Fruit fly (Drosophila melanogaster) whole organism, embryonic: ENCODE measurements around the gene udt.

Experiments used
- Ada2b ChIP-seq: fragments of 200-800 bp; sonication (Bioruptor generic); IDR thresholded peaks from 2 replicates; pipeline ENCODE4 v1.3.6; 2022; ENCODE audit warnings: missing biosample characterization, missing genetic modification characterization
- Atf6 ChIP-seq: fragments of 200-800 bp; sonication (Bioruptor generic); IDR thresholded peaks from 2 replicates; pipeline ENCODE4 v1.3.6; 2022; ENCODE audit warnings: missing biosample characterization, missing genetic modification characterization
- Bgb ChIP-seq: fragments of 200-800 bp; sonication (Bioruptor generic); IDR thresholded peaks from 2 replicates; pipeline ENCODE4 v1.3.6; 2022; ENCODE audit warnings: missing biosample characterization, missing genetic modification characterization; ENCODE audit not compliant: partially characterized antibody
- C15 ChIP-seq: fragments of 200-800 bp; sonication (Bioruptor generic); IDR thresholded peaks from 3 replicates; pipeline ENCODE4 v1.3.6; 2022; ENCODE audit warnings: missing biosample characterization, missing genetic modification characterization
- CG13624 ChIP-seq: fragments of 200-800 bp; sonication (Bioruptor generic); optimal IDR thresholded peaks from 2 replicates; lab custom pipeline; 2016; ENCODE audit warnings: missing biosample characterization, missing genetic modification characterization
- CG1603 ChIP-seq: fragments of 200-800 bp; sonication (Bioruptor generic); optimal IDR thresholded peaks from 2 replicates; lab custom pipeline; 2019; ENCODE audit warnings: missing biosample characterization, mild to moderate bottlenecking, missing genetic modification characterization, moderate library complexity
- CG18619 ChIP-seq: fragments of 200-800 bp; sonication (Bioruptor generic); optimal IDR thresholded peaks from 3 replicates; lab custom pipeline; 2017; ENCODE audit warnings: missing biosample characterization, mild to moderate bottlenecking, missing genetic modification characterization
- CG2875 ChIP-seq: fragments of 200-800 bp; sonication (Bioruptor generic); optimal IDR thresholded peaks from 2 replicates; lab custom pipeline; 2017; ENCODE audit warnings: missing biosample characterization, mild to moderate bottlenecking, missing genetic modification characterization, missing genetic modification reagents
- CG2889 ChIP-seq: fragments of 200-800 bp; sonication (Bioruptor generic); IDR thresholded peaks from 3 replicates; pipeline ENCODE4 v1.3.6; 2022; ENCODE audit warnings: missing biosample characterization, missing genetic modification characterization
- CG3163 ChIP-seq: fragments of 200-800 bp; sonication (Bioruptor generic); optimal IDR thresholded peaks from 3 replicates; lab custom pipeline; 2016; ENCODE audit warnings: missing biosample characterization, missing genetic modification characterization
- CG32772 ChIP-seq: fragments of 200-800 bp; sonication (Bioruptor generic); IDR thresholded peaks from 2 replicates; pipeline ENCODE4 v1.3.6; 2022; ENCODE audit warnings: missing biosample characterization, missing genetic modification characterization
- CG34422 ChIP-seq: fragments of 200-800 bp; sonication (Bioruptor generic); IDR thresholded peaks from 3 replicates; pipeline ENCODE4 v1.3.6; 2022; ENCODE audit warnings: missing biosample characterization, missing genetic modification characterization
- CG3726 ChIP-seq: fragments of 200-800 bp; sonication (Bioruptor generic); IDR thresholded peaks from 3 replicates; pipeline ENCODE4, ENCODE4 v1.3.6; 2022; ENCODE audit warnings: missing biosample characterization, missing genetic modification characterization
- CG3847 ChIP-seq: fragments of 200-800 bp; sonication (Bioruptor generic); IDR thresholded peaks from 2 replicates; pipeline ENCODE4 v1.3.6; 2022; ENCODE audit warnings: missing biosample characterization, missing genetic modification characterization
- CG6254 ChIP-seq: fragments of 200-800 bp; sonication (Bioruptor generic); optimal IDR thresholded peaks from 3 replicates; lab custom pipeline; 2017; ENCODE audit warnings: mild to moderate bottlenecking, missing biosample characterization, missing genetic modification reagents, missing genetic modification characterization
- CG6689 ChIP-seq: fragments of 200-800 bp; sonication (Bioruptor generic); IDR thresholded peaks from 2 replicates; pipeline ENCODE4 v1.3.6; 2022; ENCODE audit warnings: missing biosample characterization, missing genetic modification characterization
- CG7271 ChIP-seq: fragments of 200-800 bp; sonication (Bioruptor generic); optimal IDR thresholded peaks from 2 replicates; lab custom pipeline; 2018; ENCODE audit warnings: missing biosample characterization, mild to moderate bottlenecking, missing genetic modification characterization, moderate library complexity
- CG9215 ChIP-seq: fragments of 200-800 bp; sonication (Bioruptor generic); IDR thresholded peaks from 2 replicates; pipeline ENCODE4 v1.3.6; 2022; ENCODE audit warnings: missing biosample characterization, missing genetic modification characterization
- CG9797 ChIP-seq: fragments of 200-800 bp; sonication (Bioruptor generic); optimal IDR thresholded peaks from 3 replicates; lab custom pipeline; 2018; ENCODE audit warnings: missing biosample characterization, mild to moderate bottlenecking, missing genetic modification characterization
- Dip2 ChIP-seq: fragments of 200-800 bp; sonication (Bioruptor generic); IDR thresholded peaks from 2 replicates; pipeline ENCODE4 v1.3.6; 2022; ENCODE audit warnings: missing biosample characterization, missing genetic modification characterization
- Doc3 ChIP-seq: fragments of 200-800 bp; sonication (Bioruptor generic); IDR thresholded peaks from 3 replicates; pipeline ENCODE4 v1.3.6; 2022; ENCODE audit warnings: missing biosample characterization, missing genetic modification characterization; ENCODE audit not compliant: partially characterized antibody
- ERR ChIP-seq: fragments of 200-800 bp; sonication (Bioruptor generic); optimal IDR thresholded peaks from 2 replicates; lab custom pipeline; 2016; ENCODE audit warnings: missing biosample characterization, missing genetic modification characterization
- Elba2 ChIP-seq: fragments of 200-800 bp; sonication (Bioruptor generic); optimal IDR thresholded peaks from 3 replicates; lab custom pipeline; 2016; ENCODE audit warnings: missing biosample characterization, missing genetic modification characterization
- HHEX ChIP-seq: fragments of 200-800 bp; sonication (Bioruptor generic); optimal IDR thresholded peaks from 3 replicates; lab custom pipeline; 2017; ENCODE audit warnings: missing biosample characterization, mild to moderate bottlenecking, missing genetic modification characterization, missing genetic modification reagents
- Mes4 ChIP-seq: fragments of 200-800 bp; sonication (Bioruptor generic); optimal IDR thresholded peaks from 2 replicates; lab custom pipeline; 2016; ENCODE audit warnings: missing biosample characterization, missing genetic modification characterization
- NFAT ChIP-seq: fragments of 200-800 bp; sonication (Bioruptor generic); IDR thresholded peaks from 2 replicates; pipeline ENCODE4 v1.3.6; 2022; ENCODE audit warnings: missing biosample characterization, missing genetic modification characterization
- Opbp ChIP-seq: fragments of 200-800 bp; sonication (Bioruptor generic); IDR thresholded peaks from 3 replicates; pipeline ENCODE4 v1.3.6; 2022; ENCODE audit warnings: missing biosample characterization, missing genetic modification characterization; ENCODE audit not compliant: partially characterized antibody
- Poxn ChIP-seq: fragments of 200-800 bp; sonication (Bioruptor generic); IDR thresholded peaks from 2 replicates; pipeline ENCODE4 v1.3.6; 2022; ENCODE audit warnings: missing biosample characterization, missing genetic modification characterization
- Ravus ChIP-seq: fragments of 200-800 bp; sonication (Bioruptor generic); IDR thresholded peaks from 2 replicates; pipeline ENCODE4 v1.3.6; 2022; ENCODE audit warnings: missing biosample characterization, missing genetic modification characterization
- Sry-δ ChIP-seq: fragments of 200-800 bp; sonication (Bioruptor generic); optimal IDR thresholded peaks from 2 replicates; lab custom pipeline; 2016; ENCODE audit warnings: missing biosample characterization, missing genetic modification characterization
- Tbp ChIP-seq: fragments of >200 bp; optimal IDR thresholded peaks from 2 replicates; lab custom pipeline; 2018; ENCODE audit warnings: missing biosample characterization, missing genetic modification characterization
- Trl ChIP-seq, 3 experiments: fragments of >200 bp in 2 of 3; fragments of 200-800 bp in 1 of 3; sonication (Bioruptor generic) in 1 of 3; optimal IDR thresholded peaks; 2 replicates in 1 of 3; 3 replicates in 2 of 3; lab custom pipeline; 2016 to 2017; ENCODE audit warnings: missing biosample characterization in 1 of 3, missing genetic modification characterization in 1 of 3
- Usf ChIP-seq: fragments of 200-800 bp; sonication (Bioruptor generic); optimal IDR thresholded peaks from 2 replicates; lab custom pipeline; 2017; ENCODE audit warnings: missing genotype, missing biosample characterization, missing genetic modification characterization
- bcd ChIP-seq: fragments of 200-800 bp; sonication (Bioruptor generic); optimal IDR thresholded peaks from 2 replicates; lab custom pipeline; 2017; ENCODE audit warnings: missing biosample characterization, mild to moderate bottlenecking, missing genetic modification characterization
- br ChIP-seq: fragments of >200 bp; optimal IDR thresholded peaks from 2 replicates; lab custom pipeline; 2017
- cg ChIP-seq: fragments of 200-800 bp; sonication (Bioruptor generic); optimal IDR thresholded peaks from 3 replicates; lab custom pipeline; 2019; ENCODE audit warnings: missing biosample characterization, mild to moderate bottlenecking, missing genetic modification characterization, moderate library complexity
- corto ChIP-seq: fragments of 200-800 bp; sonication (Bioruptor generic); optimal IDR thresholded peaks from 2 replicates; lab custom pipeline; 2016; ENCODE audit warnings: missing biosample characterization, mild to moderate bottlenecking, missing genetic modification characterization, moderate library complexity
- crc ChIP-seq: fragments of 200-800 bp; sonication (Bioruptor generic); optimal IDR thresholded peaks from 2 replicates; lab custom pipeline; 2016; ENCODE audit warnings: missing biosample characterization, missing genetic modification characterization
- emc ChIP-seq: fragments of 200-800 bp; sonication (Bioruptor generic); optimal IDR thresholded peaks from 2 replicates; lab custom pipeline; 2016; ENCODE audit warnings: missing biosample characterization, missing genetic modification characterization
- gem ChIP-seq: fragments of 200-800 bp; sonication (Bioruptor generic); optimal IDR thresholded peaks from 2 replicates; lab custom pipeline; 2019; ENCODE audit warnings: missing biosample characterization, mild to moderate bottlenecking, missing genetic modification characterization, moderate library complexity
- grn ChIP-seq: fragments of 200-800 bp; sonication (Bioruptor generic); optimal IDR thresholded peaks from 3 replicates; lab custom pipeline; 2017; ENCODE audit warnings: missing biosample characterization, missing genetic modification characterization
- h ChIP-seq: fragments of >200 bp; optimal IDR thresholded peaks from 2 replicates; lab custom pipeline; 2017
- lola ChIP-seq, 3 experiments: fragments of >200 bp in 2 of 3; fragments of 200-800 bp in 1 of 3; sonication (Bioruptor generic) in 1 of 3; optimal IDR thresholded peaks; 2 replicates each; lab custom pipeline; 2017 to 2019; ENCODE audit warnings: missing biosample characterization in 3 of 3, missing genetic modification characterization in 3 of 3, mild to moderate bottlenecking in 1 of 3, moderate library complexity in 1 of 3
- nom ChIP-seq: fragments of 200-800 bp; sonication (Bioruptor generic); optimal IDR thresholded peaks from 2 replicates; lab custom pipeline; 2017; ENCODE audit warnings: missing biosample characterization, missing genetic modification characterization, mild to moderate bottlenecking, moderate library complexity, missing genetic modification reagents
- otp ChIP-seq: fragments of 200-800 bp; sonication (Bioruptor generic); IDR thresholded peaks from 3 replicates; pipeline ENCODE4, ENCODE4 v1.3.6; 2022; ENCODE audit warnings: missing biosample characterization, missing genetic modification characterization
- pb ChIP-seq: fragments of 200-800 bp; sonication (Bioruptor generic); optimal IDR thresholded peaks from 3 replicates; lab custom pipeline; 2016; ENCODE audit warnings: missing biosample characterization, missing genetic modification characterization
- sd ChIP-seq: fragments of 200-800 bp; sonication (Bioruptor generic); optimal IDR thresholded peaks from 3 replicates; lab custom pipeline; 2018; ENCODE audit warnings: missing biosample characterization, mild to moderate bottlenecking, missing genetic modification characterization, moderate library complexity
- slp2 ChIP-seq: fragments of 200-800 bp; sonication (Bioruptor generic); optimal IDR thresholded peaks from 2 replicates; lab custom pipeline; 2016; ENCODE audit warnings: missing biosample characterization, missing genetic modification characterization
- tin ChIP-seq: fragments of 200-800 bp; sonication (Bioruptor generic); optimal IDR thresholded peaks from 3 replicates; lab custom pipeline; 2016; ENCODE audit warnings: missing biosample characterization, missing genetic modification characterization
- tio ChIP-seq: fragments of 200-800 bp; sonication (Bioruptor generic); optimal IDR thresholded peaks from 2 replicates; lab custom pipeline; 2017; ENCODE audit warnings: missing biosample characterization, missing genetic modification characterization, inconsistent platforms
- tll ChIP-seq, 2 experiments: fragments of 200-800 bp in 1 of 2; fragments of >200 bp in 1 of 2; sonication (Bioruptor generic) in 1 of 2; optimal IDR thresholded peaks; 2 replicates each; lab custom pipeline; 2017 to 2019; ENCODE audit warnings: missing biosample characterization in 2 of 2, missing genetic modification characterization in 2 of 2, mild to moderate bottlenecking in 1 of 2, moderate library complexity in 1 of 2

The udt gene

DNA sequence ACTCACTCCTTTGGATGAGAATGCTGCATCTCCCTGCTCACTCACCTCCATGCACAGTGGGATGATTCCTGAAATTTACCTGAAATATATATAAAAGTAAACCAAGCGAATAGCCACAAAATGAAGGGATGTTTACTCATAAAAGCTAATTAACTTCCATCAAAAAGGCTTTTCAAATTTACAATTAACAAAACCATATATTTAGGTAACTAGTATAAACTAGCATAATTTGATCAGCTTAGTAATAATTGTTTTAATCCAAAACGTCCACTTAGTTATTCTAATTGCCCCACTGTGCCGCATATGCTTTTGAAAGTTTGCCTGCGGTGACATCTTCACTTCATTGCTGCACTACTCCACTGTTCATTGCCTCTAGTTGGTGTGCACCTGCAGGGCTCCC is 20.9 kb upstream of the udt start (continued):
- TF ChIP-seq bcd (GFP tag; lab: Kevin White, UChicago): peak; percentile 67
- no peak for TF ChIP-seq Doc3 (GFP tag; lab: Robert Waterston, UW)
- TF ChIP-seq Mes4 (GFP tag; lab: Kevin White, UChicago): peak; percentile 41
- TF ChIP-seq C15: no peak
- no peak for TF ChIP-seq br (lab: Kevin White, UChicago)
- no peak for TF ChIP-seq NFAT (GFP tag; lab: Robert Waterston, UW)
- TF ChIP-seq CG2889: no peak
- peak; percentile 5 for TF ChIP-seq Usf (GFP tag; lab: Kevin White, UChicago)
- TF ChIP-seq tio (GFP tag; lab: Kevin White, UChicago): peak; percentile 83
- TF ChIP-seq CG32772 (GFP tag; lab: Robert Waterston, UW): peak; percentile 65
- TF ChIP-seq h (lab: Kevin White, UChicago): no peak
- no peak for TF ChIP-seq CG13624
- peak; percentile 84 for TF ChIP-seq CG2875 (GFP tag; lab: Kevin White, UChicago)
- peak; percentile 42 for TF ChIP-seq Ravus (GFP tag; lab: Robert Waterston, UW)
- TF ChIP-seq Atf6: peak; percentile 60; the same call in 1 of the 2 replicates
- peak; percentile 80 for TF ChIP-seq CG6689 (GFP tag; lab: Robert Waterston, UW)
- TF ChIP-seq Poxn: no peak
- TF ChIP-seq CG3163 (GFP tag; lab: Kevin White, UChicago): no peak
- no peak for TF ChIP-seq tll (GFP tag; optimal IDR thresholded peaks at IDR 0.05; lab: Kevin White, UChicago)
- TF ChIP-seq corto (GFP tag; lab: Kevin White, UChicago): peak; percentile 31
- peak; percentile 91 for TF ChIP-seq gem (tag; lab: Kevin White, UChicago)
- peak; percentile 88 for TF ChIP-seq CG6254 (GFP tag; lab: Kevin White, UChicago)
- no peak for TF ChIP-seq Opbp (GFP tag; lab: Robert Waterston, UW)
- no peak for TF ChIP-seq Dip2
- no peak for TF ChIP-seq Trl (optimal IDR thresholded peaks at IDR 0.05; lab: Kevin White, UChicago)
- peak; percentile 62 for TF ChIP-seq Trl (GFP tag; optimal IDR thresholded peaks at IDR 0.05; lab: Kevin White, UChicago)
- TF ChIP-seq CG3847 (GFP tag; lab: Robert Waterston, UW): peak; percentile 50
- TF ChIP-seq crc: no peak
- TF ChIP-seq nom (GFP tag; lab: Kevin White, UChicago): peak; percentile 72
- TF ChIP-seq Ada2b (GFP tag; lab: Robert Waterston, UW): no peak
- TF ChIP-seq CG34422 (GFP tag; lab: Robert Waterston, UW): peak; percentile 73; the same call in 2 of the 3 replicates
- TF ChIP-seq CG7271 (tag; lab: Kevin White, UChicago): peak; percentile 8
- TF ChIP-seq Tbp (GFP tag; lab: Kevin White, UChicago): no peak
- TF ChIP-seq ERR (GFP tag; lab: Kevin White, UChicago): peak; percentile 23
- TF ChIP-seq Sry-δ (GFP tag; lab: Kevin White, UChicago): peak; percentile 29
- TF ChIP-seq emc (GFP tag; lab: Kevin White, UChicago): no peak
- TF ChIP-seq Elba2: no peak
- TF ChIP-seq tin (GFP tag; lab: Kevin White, UChicago): peak; percentile 62
- peak; percentile 50 for TF ChIP-seq slp2 (GFP tag; lab: Kevin White, UChicago)
- peak; percentile 47 for TF ChIP-seq HHEX (GFP tag; lab: Kevin White, UChicago)
- TF ChIP-seq otp (GFP tag; lab: Robert Waterston, UW): peak; percentile 72; the same call in 2 of the 3 replicates
- peak; percentile 50 for TF ChIP-seq CG18619 (GFP tag; lab: Kevin White, UChicago)
- TF ChIP-seq lola (GFP tag; optimal IDR thresholded peaks at IDR 0.05; lab: Kevin White, UChicago): peak in 1 of 3 experiments; percentile 91
- peak; percentile 77; the same call in 2 of the 3 replicates for TF ChIP-seq CG3726 (GFP tag; lab: Robert Waterston, UW)
- TF ChIP-seq CG1603 (tag; lab: Kevin White, UChicago): peak; percentile 61
- no peak for TF ChIP-seq sd
- no peak for TF ChIP-seq cg (GFP tag; lab: Kevin White, UChicago)
- peak; percentile 58 for TF ChIP-seq pb (GFP tag; lab: Kevin White, UChicago)
- 0 out of 2 replicates have a peak, but pooled peaks have one; percentile 37 for TF ChIP-seq CG9215
- TF ChIP-seq CG9797 (GFP tag; lab: Kevin White, UChicago): no peak
- TF ChIP-seq grn (GFP tag; lab: Kevin White, UChicago): no peak
- TF ChIP-seq Bgb: no peak
